Fruit fly (Drosophila melanogaster) whole organism, wandering third instar larva: ENCODE measurements around the gene Lsd-2.
A peak's percentile ranks its signal among the peaks of the same experiment; 100 is the strongest.

Source experiments
- Abd-B ChIP-seq: fragments of >200 bp; optimal IDR thresholded peaks from 2 replicates; lab custom pipeline; 2017; ENCODE audit warnings: missing biosample characterization, missing genetic modification characterization
- CG32264 ChIP-seq: fragments of 200-800 bp; sonication (Bioruptor generic); optimal IDR thresholded peaks from 2 replicates; lab custom pipeline; 2016; ENCODE audit warnings: missing biosample characterization, missing genetic modification characterization
- CG9705 ChIP-seq: fragments of 200-800 bp; sonication (Bioruptor generic); optimal IDR thresholded peaks from 2 replicates; lab custom pipeline; 2018; ENCODE audit warnings: missing biosample characterization, mild to moderate bottlenecking, missing genetic modification characterization
- CrebA ChIP-seq: fragments of 200-800 bp; sonication (Bioruptor generic); optimal IDR thresholded peaks from 2 replicates; lab custom pipeline; 2016; ENCODE audit warnings: missing biosample characterization, mild to moderate bottlenecking, missing genetic modification characterization, borderline replicate concordance
- Dfd ChIP-seq: fragments of >200 bp; optimal IDR thresholded peaks from 2 replicates; lab custom pipeline; 2017; ENCODE audit warnings: missing biosample characterization, missing genetic modification characterization
- Dif ChIP-seq: fragments of 200-275, 200-300 bp; sonication (Bioruptor generic); optimal IDR thresholded peaks from 2 replicates; lab custom pipeline; 2018; ENCODE audit warnings: missing biosample characterization, missing genetic modification characterization; ENCODE audit not compliant: partially characterized antibody
- GATAd ChIP-seq: sonication (Bioruptor generic); optimal IDR thresholded peaks from 2 replicates; lab custom pipeline; 2016; ENCODE audit warnings: missing biosample characterization, missing genetic modification characterization
- HLH106 ChIP-seq: fragments of 200-800 bp; optimal IDR thresholded peaks from 3 replicates; lab custom pipeline; 2019; ENCODE audit warnings: missing biosample characterization, mild to moderate bottlenecking, missing genetic modification characterization, moderate library complexity
- Hnf4 ChIP-seq: fragments of 200-800 bp; sonication (Bioruptor generic); optimal IDR thresholded peaks from 2 replicates; lab custom pipeline; 2016; ENCODE audit warnings: missing biosample characterization, mild to moderate bottlenecking, missing genetic modification characterization
- Hr78 ChIP-seq: fragments of >200 bp; optimal IDR thresholded peaks from 2 replicates; lab custom pipeline; 2017; ENCODE audit warnings: missing biosample characterization, missing genetic modification characterization
- Hr83 ChIP-seq: fragments of 200-300 bp; sonication (Bioruptor generic); optimal IDR thresholded peaks from 2 replicates; lab custom pipeline; 2016; ENCODE audit warnings: missing biosample characterization, mild to moderate bottlenecking, missing genetic modification characterization, moderate library complexity; ENCODE audit not compliant: poor library complexity, severe bottlenecking
- Jra ChIP-seq: sonication (Bioruptor generic); optimal IDR thresholded peaks from 2 replicates; lab custom pipeline; 2016; ENCODE audit warnings: missing biosample characterization, missing genetic modification characterization
- Mio ChIP-seq: sonication (Bioruptor generic); optimal IDR thresholded peaks from 2 replicates; lab custom pipeline; 2016; ENCODE audit warnings: missing biosample characterization, missing genetic modification characterization
- Myc ChIP-seq: fragments of >200 bp; optimal IDR thresholded peaks from 2 replicates; lab custom pipeline; 2017
- N ChIP-seq: fragments of >200 bp; optimal IDR thresholded peaks from 2 replicates; lab custom pipeline; 2018; ENCODE audit warnings: missing biosample characterization, missing external identifiers, missing genetic modification characterization
- OdsH ChIP-seq: fragments of 200-800 bp; sonication (Bioruptor generic); optimal IDR thresholded peaks from 2 replicates; lab custom pipeline; 2016; ENCODE audit warnings: missing biosample characterization, mild to moderate bottlenecking, missing genetic modification characterization
- Rel ChIP-seq, 2 experiments: fragments of 200-800 bp; sonication (Bioruptor generic) in 1 of 2; optimal IDR thresholded peaks; 2 replicates in 1 of 2; 3 replicates in 1 of 2; lab custom pipeline; 2016 to 2019; ENCODE audit warnings: mild to moderate bottlenecking in 2 of 2, missing biosample characterization in 2 of 2, missing genetic modification characterization in 2 of 2, moderate library complexity in 1 of 2
- Sp1 ChIP-seq: fragments of 200-800 bp; sonication (Bioruptor generic); optimal IDR thresholded peaks from 3 replicates; lab custom pipeline; 2019; ENCODE audit warnings: missing biosample characterization, mild to moderate bottlenecking, missing genetic modification characterization, moderate library complexity
- Vsx2 ChIP-seq: fragments of 200-300, 225-300 bp; sonication (Bioruptor generic); optimal IDR thresholded peaks from 2 replicates; lab custom pipeline; 2018; ENCODE audit warnings: missing biosample characterization, missing genetic modification characterization; ENCODE audit not compliant: partially characterized antibody
- br ChIP-seq: fragments of 200-800 bp; sonication (Bioruptor generic); optimal IDR thresholded peaks from 2 replicates; lab custom pipeline; 2016; ENCODE audit warnings: missing biosample characterization, missing genetic modification characterization
- brk ChIP-seq: fragments of 200-800 bp; sonication (Bioruptor generic); optimal IDR thresholded peaks from 2 replicates; lab custom pipeline; 2016; ENCODE audit warnings: missing biosample characterization, mild to moderate bottlenecking, missing genetic modification characterization
- dl ChIP-seq, 2 experiments: fragments of 175-275, 200-275 bp in 1 of 2; fragments of 200-275 bp in 1 of 2; sonication (Bioruptor generic); optimal IDR thresholded peaks; lab custom pipeline; 2018; ENCODE audit warnings: mild to moderate bottlenecking in 2 of 2, missing biosample characterization in 2 of 2, missing genetic modification characterization in 2 of 2, moderate library complexity in 2 of 2; ENCODE audit not compliant: partially characterized antibody in 2 of 2, insufficient read depth in 1 of 2
- dmrt93B ChIP-seq: fragments of 200-800 bp; sonication (Bioruptor generic); optimal IDR thresholded peaks from 2 replicates; lab custom pipeline; 2018; ENCODE audit warnings: missing biosample characterization, mild to moderate bottlenecking, missing genetic modification characterization
- dsf ChIP-seq: sonication (Bioruptor generic); optimal IDR thresholded peaks from 2 replicates; lab custom pipeline; 2016; ENCODE audit warnings: missing biosample characterization, missing genetic modification characterization, borderline replicate concordance
- ey ChIP-seq: fragments of 200-800 bp; sonication (Bioruptor generic); optimal IDR thresholded peaks from 2 replicates; lab custom pipeline; 2016; ENCODE audit warnings: missing biosample characterization, missing genetic modification characterization
- foxo ChIP-seq, 2 experiments: fragments of 200-800 bp; sonication (Bioruptor generic); optimal IDR thresholded peaks; 2 replicates in 1 of 2; 3 replicates in 1 of 2; lab custom pipeline; 2016 to 2017; ENCODE audit warnings: missing biosample characterization in 2 of 2, missing genetic modification characterization in 2 of 2
- fru ChIP-seq: fragments of 200-800 bp; sonication (Bioruptor generic); optimal IDR thresholded peaks from 3 replicates; lab custom pipeline; 2016; ENCODE audit warnings: missing biosample characterization, mild to moderate bottlenecking, missing genetic modification characterization
- h ChIP-seq: fragments of 200-800 bp; sonication (Bioruptor generic); optimal IDR thresholded peaks from 3 replicates; lab custom pipeline; 2016; ENCODE audit warnings: missing biosample characterization, mild to moderate bottlenecking, missing genetic modification characterization
- jim ChIP-seq: fragments of 175-275, 200-325 bp; sonication (Bioruptor generic); optimal IDR thresholded peaks from 2 replicates; lab custom pipeline; 2016; ENCODE audit warnings: missing biosample characterization, mild to moderate bottlenecking, missing genetic modification characterization
- lola ChIP-seq: fragments of >200 bp; optimal IDR thresholded peaks from 2 replicates; lab custom pipeline; 2017; ENCODE audit warnings: missing biosample characterization, missing genetic modification characterization
- pan ChIP-seq: fragments of >200 bp; optimal IDR thresholded peaks from 2 replicates; lab custom pipeline; 2017
- psq ChIP-seq: fragments of 200-800 bp; sonication (Bioruptor generic); optimal IDR thresholded peaks from 3 replicates; lab custom pipeline; 2017; ENCODE audit warnings: missing biosample characterization, mild to moderate bottlenecking, missing genetic modification characterization, moderate library complexity
- rgr ChIP-seq: fragments of 200-800 bp; sonication (Bioruptor generic); optimal IDR thresholded peaks from 3 replicates; lab custom pipeline; 2016; ENCODE audit warnings: missing biosample characterization, mild to moderate bottlenecking, missing genetic modification characterization
- sage ChIP-seq: fragments of 200-800 bp; sonication (Bioruptor generic); optimal IDR thresholded peaks from 2 replicates; lab custom pipeline; 2016; ENCODE audit warnings: missing biosample characterization, mild to moderate bottlenecking, missing genetic modification characterization
- sv ChIP-seq: fragments of 200-800 bp; sonication (Bioruptor generic); optimal IDR thresholded peaks from 3 replicates; lab custom pipeline; 2016; ENCODE audit warnings: missing biosample characterization, missing genetic modification characterization
- tai ChIP-seq: sonication (Bioruptor generic); optimal IDR thresholded peaks from 2 replicates; lab custom pipeline; 2016; ENCODE audit warnings: missing biosample characterization, missing genetic modification characterization
- usp ChIP-seq: fragments of >200 bp; optimal IDR thresholded peaks from 2 replicates; lab custom pipeline; 2017; ENCODE audit warnings: missing biosample characterization, missing genetic modification characterization
- woc ChIP-seq: sonication (Bioruptor generic); optimal IDR thresholded peaks from 2 replicates; lab custom pipeline; 2016; ENCODE audit warnings: missing biosample characterization, mild to moderate bottlenecking, missing genetic modification characterization

The Lsd-2 gene

DNA sequence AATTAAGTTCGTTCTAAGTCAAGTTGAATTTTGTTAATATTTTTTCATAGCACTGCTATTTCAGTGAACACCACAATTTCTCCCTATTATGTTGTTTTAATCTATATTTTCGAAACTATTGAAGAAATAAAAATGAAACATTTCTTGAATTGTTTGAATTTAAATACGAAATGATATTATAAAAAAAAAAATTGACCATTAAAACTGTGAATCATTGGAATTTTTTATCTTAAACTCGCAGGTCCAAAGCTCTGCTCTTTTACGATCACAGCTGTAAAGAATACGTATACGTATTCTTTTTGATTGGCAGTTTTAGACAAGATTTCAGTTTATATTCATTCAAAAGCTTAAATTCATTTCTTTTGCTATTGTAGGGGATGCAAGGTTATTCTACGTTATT is 52.6 kb downstream of the Lsd-2 start:
- TF ChIP-seq tai (GFP tag; lab: Kevin White, UChicago) (no peak), rgr (GFP tag; lab: Kevin White, UChicago) (no peak), Hnf4 (GFP tag; lab: Kevin White, UChicago) (no peak), h (no peak), Dfd (GFP tag; lab: Kevin White, UChicago) (no peak), ey (GFP tag; lab: Kevin White, UChicago) (no peak), GATAd (GFP tag; lab: Kevin White, UChicago) (no peak), lola (GFP tag; lab: Kevin White, UChicago) (no peak), pan (no peak), OdsH (no peak), usp (GFP tag; lab: Kevin White, UChicago) (no peak), sage (GFP tag; lab: Kevin White, UChicago) (no peak), Rel (GFP tag; optimal IDR thresholded peaks at IDR 0.05; lab: Kevin White, UChicago) (no peak), Rel (tag; optimal IDR thresholded peaks at IDR 0.05; lab: Kevin White, UChicago) (no peak), Dif (GFP tag; lab: Kevin White, UChicago) (no peak), CrebA (GFP tag; lab: Kevin White, UChicago) (no peak)
- TF ChIP-seq, all 38 proteins: peak for 0

DNA sequence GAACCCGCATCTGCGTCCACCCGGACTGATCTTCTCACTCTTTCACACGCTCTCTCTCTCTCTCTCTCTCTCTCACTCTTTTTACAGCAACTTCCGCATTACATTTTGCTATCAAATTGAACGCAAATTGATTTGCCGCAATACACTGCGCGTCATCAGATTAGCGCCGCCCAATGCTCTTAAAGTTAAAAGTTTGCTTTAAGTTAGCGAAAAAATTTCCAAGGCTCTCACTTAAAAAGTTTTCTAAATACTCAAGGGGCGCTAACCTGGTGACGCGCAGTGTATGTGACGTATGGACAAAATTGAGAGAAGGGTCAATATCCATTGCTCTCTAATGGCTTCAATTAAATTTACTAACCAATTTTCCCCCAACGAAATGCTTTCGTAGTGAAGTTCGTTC is 53.8 kb downstream of the Lsd-2 start:
- no peak for TF ChIP-seq dsf (GFP tag; lab: Kevin White, UChicago)
- TF ChIP-seq OdsH: peak; percentile 3
- peak; percentile 38 for TF ChIP-seq woc (GFP tag; lab: Kevin White, UChicago)
- peak; percentile 26 for TF ChIP-seq Hnf4 (GFP tag; lab: Kevin White, UChicago)
- peak; percentile 56 for TF ChIP-seq HLH106 (tag; lab: Kevin White, UChicago)
- peak; percentile 61 for TF ChIP-seq Sp1 (GFP tag; lab: Kevin White, UChicago)
- no peak for TF ChIP-seq Myc
- no peak for TF ChIP-seq Vsx2 (GFP tag; lab: Kevin White, UChicago)
- no peak for TF ChIP-seq lola (GFP tag; lab: Kevin White, UChicago)
- peak; percentile 57 for TF ChIP-seq ey (GFP tag; lab: Kevin White, UChicago)
- peak; percentile 31 for TF ChIP-seq dmrt93B (GFP tag; lab: Kevin White, UChicago)
- TF ChIP-seq Hr83 (GFP tag; lab: Kevin White, UChicago): no peak
- TF ChIP-seq GATAd (GFP tag; lab: Kevin White, UChicago): no peak
- no peak for TF ChIP-seq pan
- TF ChIP-seq Dfd (GFP tag; lab: Kevin White, UChicago): no peak
- no peak for TF ChIP-seq CrebA (GFP tag; lab: Kevin White, UChicago)
- TF ChIP-seq br (GFP tag; lab: Kevin White, UChicago): peak; percentile 45
- no peak for TF ChIP-seq usp (GFP tag; lab: Kevin White, UChicago)
- no peak for TF ChIP-seq sage (GFP tag; lab: Kevin White, UChicago)
- peak; percentile 71 for TF ChIP-seq sv (GFP tag; lab: Kevin White, UChicago)
- TF ChIP-seq jim (GFP tag; lab: Kevin White, UChicago): no peak
- peak; percentile 47 for TF ChIP-seq psq (GFP tag; lab: Kevin White, UChicago)
- TF ChIP-seq tai (GFP tag; lab: Kevin White, UChicago): no peak
- TF ChIP-seq CG32264: no peak
- TF ChIP-seq fru (GFP tag; lab: Kevin White, UChicago): peak; percentile 63
- TF ChIP-seq brk (GFP tag; lab: Kevin White, UChicago): no peak
- peak in 1 of 2 experiments; percentile 56 for TF ChIP-seq foxo (GFP tag; optimal IDR thresholded peaks at IDR 0.05; lab: Kevin White, UChicago)
- no peak for TF ChIP-seq Jra (GFP tag; lab: Kevin White, UChicago)
- TF ChIP-seq Rel (GFP tag; optimal IDR thresholded peaks at IDR 0.05; lab: Kevin White, UChicago): no peak
- no peak for TF ChIP-seq Rel (tag; optimal IDR thresholded peaks at IDR 0.05; lab: Kevin White, UChicago)
- peak; percentile 57 for TF ChIP-seq rgr (GFP tag; lab: Kevin White, UChicago)
- TF ChIP-seq Abd-B (GFP tag; lab: Kevin White, UChicago): no peak
- TF ChIP-seq Hr78 (GFP tag; lab: Kevin White, UChicago): no peak
- TF ChIP-seq N: no peak
- peak; percentile 64 for TF ChIP-seq h
- no peak for TF ChIP-seq Mio (GFP tag; lab: Kevin White, UChicago)
- no peak for TF ChIP-seq dl (GFP tag; optimal IDR thresholded peaks at IDR 0.05; lab: Kevin White, UChicago; ENCODE audit: insufficient read depth in 1 of 2, partially characterized antibody in 2 of 2)
- no peak for TF ChIP-seq CG9705
- TF ChIP-seq Dif (GFP tag; lab: Kevin White, UChicago): no peak
